Worm (Caenorhabditis elegans) whole organism, L1 larva: ENCODE data around the gene T05H10.8.

ENCODE experiments used
- aha-1 ChIP-seq: fragments of 150-350 bp; optimal IDR thresholded peaks from 2 replicates; lab custom pipeline; 2014; ENCODE audit warnings: missing biosample characterization, missing genetic modification characterization
- blmp-1 ChIP-seq: fragments of 150-350 bp; optimal IDR thresholded peaks from 2 replicates; lab custom pipeline; 2014; ENCODE audit warnings: missing biosample characterization, missing genetic modification characterization
- ces-1 ChIP-seq: fragments of 150-350 bp; optimal IDR thresholded peaks from 2 replicates; lab custom pipeline; 2014; ENCODE audit warnings: missing biosample characterization, missing genetic modification reagents, missing genetic modification characterization
- elt-3 ChIP-seq, 6 experiments: fragments of 150-350 bp in 1 of 6; sonication (generic microtip); optimal IDR thresholded peaks; 2 replicates each; lab custom pipeline; 2017 to 2018; ENCODE audit warnings: missing biosample characterization in 6 of 6, missing genetic modification characterization in 6 of 6, inconsistent platforms in 1 of 6
- fos-1 ChIP-seq: fragments of 150-350 bp; optimal IDR thresholded peaks from 2 replicates; lab custom pipeline; 2014; ENCODE audit warnings: missing biosample characterization, missing genetic modification characterization
- hpl-2 ChIP-seq: fragments of 150-350 bp; optimal IDR thresholded peaks from 2 replicates; lab custom pipeline; 2014; ENCODE audit warnings: missing biosample characterization, missing genetic modification reagents, missing genetic modification characterization
- lin-14 ChIP-seq: fragments of 200-800 bp; sonication (Bioruptor generic); optimal IDR thresholded peaks from 2 replicates; lab custom pipeline; 2018; ENCODE audit warnings: mild to moderate bottlenecking, missing genetic modification characterization, moderate library complexity, missing compliant biosample characterization
- nhr-84 ChIP-seq: sonication (generic microtip); optimal IDR thresholded peaks from 2 replicates; lab custom pipeline; 2017; ENCODE audit warnings: missing biosample characterization, missing genetic modification characterization
- skn-1 ChIP-seq: fragments of 150-350 bp; optimal IDR thresholded peaks from 2 replicates; lab custom pipeline; 2014; ENCODE audit warnings: missing biosample characterization, missing genetic modification characterization
- tbx-2 ChIP-seq: sonication (generic microtip); optimal IDR thresholded peaks from 2 replicates; lab custom pipeline; 2016; ENCODE audit warnings: missing genetic modification characterization, missing compliant biosample characterization
- xbp-1 ChIP-seq: sonication (generic microtip); optimal IDR thresholded peaks from 2 replicates; lab custom pipeline; 2016; ENCODE audit warnings: missing genetic modification characterization, missing compliant biosample characterization
- zag-1 ChIP-seq: fragments of 150-350 bp; optimal IDR thresholded peaks from 2 replicates; lab custom pipeline; 2014; ENCODE audit warnings: missing biosample characterization, missing genetic modification characterization
- ztf-11 ChIP-seq, 2 experiments: sonication (generic microtip); optimal IDR thresholded peaks; 2 replicates each; lab custom pipeline; 2016 to 2017; ENCODE audit warnings: missing genetic modification characterization in 2 of 2, missing biosample characterization in 1 of 2, missing compliant biosample characterization in 1 of 2

DNA sequence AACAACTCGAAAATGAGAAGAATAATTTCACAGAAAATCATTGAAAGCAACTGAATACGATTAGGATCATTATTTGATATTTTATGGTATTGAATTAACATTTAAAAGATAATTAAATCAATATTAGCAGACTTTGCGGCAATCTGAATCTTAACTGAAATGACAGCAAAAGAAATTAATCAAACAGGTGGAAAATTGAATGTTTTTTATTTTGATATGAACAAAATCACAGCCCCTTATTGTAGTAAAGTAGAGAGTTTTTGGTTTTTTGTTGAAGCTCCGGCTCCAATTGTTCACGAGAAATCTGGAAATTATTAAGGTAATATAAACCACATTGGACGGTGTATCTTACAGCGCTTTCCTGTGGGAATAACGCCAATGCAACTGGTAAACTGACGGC is 43.2 kb downstream of the T05H10.8 start, which contains the start of gene sre-2:
- TF ChIP-seq ces-1 (GFP tag; lab: Kevin White, UChicago): no peak
- no peak for TF ChIP-seq ztf-11 (tag; optimal IDR thresholded peaks at IDR 0.05; lab: Kevin White, UChicago)
- no peak for TF ChIP-seq nhr-84
- TF ChIP-seq fos-1: no peak
- no peak for TF ChIP-seq aha-1 (tag; lab: Kevin White, UChicago)
- no peak for TF ChIP-seq skn-1 (tag; lab: Kevin White, UChicago)
- no peak for TF ChIP-seq tbx-2 (tag; lab: Kevin White, UChicago)
- no peak for TF ChIP-seq hpl-2 (GFP tag; lab: Kevin White, UChicago)
- no peak for TF ChIP-seq lin-14 (GFP tag; lab: Kevin White, UChicago)
- no peak for TF ChIP-seq elt-3 (tag; optimal IDR thresholded peaks at IDR 0.05; lab: Kevin White, UChicago)
- no peak for TF ChIP-seq xbp-1 (tag; lab: Kevin White, UChicago)
- no peak for TF ChIP-seq zag-1 (tag; lab: Kevin White, UChicago)
- no peak for TF ChIP-seq blmp-1
